Worm (Caenorhabditis elegans) whole organism, mixed stage, embryonic: ENCODE results near the gene W04H10.1.

Experiments
- bed-3 ChIP-seq: fragments of 200-800 bp; sonication (Bioruptor generic); optimal IDR thresholded peaks from 3 replicates; lab custom pipeline; 2018; ENCODE audit warnings: mild to moderate bottlenecking, missing genetic modification characterization, moderate library complexity, missing compliant biosample characterization
- lin-13 ChIP-seq: fragments of 150-350 bp; optimal IDR thresholded peaks from 2 replicates; lab custom pipeline; 2014; ENCODE audit warnings: missing biosample characterization, missing genetic modification characterization
- mep-1 ChIP-seq: fragments of 150-350 bp; optimal IDR thresholded peaks from 2 replicates; lab custom pipeline; 2017; ENCODE audit warnings: missing biosample characterization, missing genetic modification reagents, missing genetic modification characterization, inconsistent platforms
- pha-4 ChIP-seq: fragments of 150-350 bp; optimal IDR thresholded peaks from 2 replicates; lab custom pipeline; 2018; ENCODE audit warnings: missing biosample characterization, missing genetic modification reagents, missing genetic modification characterization
- snpc-4 ChIP-seq: fragments of 150-350 bp; optimal IDR thresholded peaks from 2 replicates; lab custom pipeline; 2014; ENCODE audit warnings: missing biosample characterization, missing genetic modification characterization
- unc-62 ChIP-seq: fragments of 150-350 bp; optimal IDR thresholded peaks from 2 replicates; lab custom pipeline; 2014; ENCODE audit warnings: missing biosample characterization, missing genetic modification reagents, missing genetic modification characterization
- ztf-11 ChIP-seq: fragments of 150-350 bp; optimal IDR thresholded peaks from 2 replicates; lab custom pipeline; 2014; ENCODE audit warnings: missing biosample characterization, missing genetic modification characterization

DNA sequence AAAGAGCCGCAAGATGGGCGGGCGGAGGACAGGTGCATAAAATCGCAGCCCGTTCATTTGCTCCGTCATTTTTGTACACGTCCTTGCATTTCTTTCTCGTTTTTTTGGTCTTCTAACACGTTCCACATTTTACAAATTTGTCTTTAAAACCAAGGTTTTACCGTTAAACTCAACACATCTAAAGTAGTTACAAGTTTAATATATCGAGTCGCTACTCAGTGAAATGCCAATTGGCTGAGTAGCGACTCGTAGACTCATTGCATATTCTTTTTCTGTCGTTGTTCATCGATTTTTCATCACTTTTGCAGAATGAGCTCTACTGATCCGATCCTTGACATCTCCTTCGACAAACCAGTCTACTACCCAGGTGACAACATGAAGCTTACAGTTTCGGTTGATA lies 18.3 kb downstream of the W04H10.1 start, which contains the start of gene arrd-1:
- TF ChIP-seq ztf-11 (tag; lab: Kevin White, UChicago) (no peak), unc-62 (no peak), bed-3 (no peak), pha-4 (tag; lab: Kevin White, UChicago) (no peak), snpc-4 (tag; lab: Kevin White, UChicago) (no peak), lin-13 (tag; lab: Kevin White, UChicago) (no peak), mep-1 (tag; lab: Kevin White, UChicago) (no peak)
